Worm (Caenorhabditis elegans): ENCODE results near the gene irg-5.

The irg-5 gene

ce11 chrV:13768388-13768787 is 30.1 kb upstream of the irg-5 start, which contains the start of gene F20G2.3:
Gene F20G2.3 (minus strand): TSS chrV:13768488.
- no peak for TF ChIP-seq hmbx-1 (tag; optimal IDR thresholded peaks at IDR 0.05)
- no peak for TF ChIP-seq tra-4 (tag; optimal IDR thresholded peaks at IDR 0.05)
- no peak for TF ChIP-seq scrt-1 (GFP tag; IDR thresholded peaks at IDR 0.05)
- TF ChIP-seq B0310.2 (tag; optimal IDR thresholded peaks at IDR 0.05) = no peak
- no peak for TF ChIP-seq tbx-11 (GFP tag; IDR thresholded peaks at IDR 0.05)
- TF ChIP-seq aly-1 (tag; optimal IDR thresholded peaks at IDR 0.05) = no peak
- no peak for TF ChIP-seq sea-1 (GFP tag; conservative IDR thresholded peaks at IDR 0.05)
- no peak for TF ChIP-seq flt-1 (GFP tag; IDR thresholded peaks at IDR 0.05)
- TF ChIP-seq ama-1 (optimal IDR thresholded peaks at IDR 0.05) = no peak
- no peak for TF ChIP-seq pes-1 (GFP tag; IDR thresholded peaks at IDR 0.05)
- no peak for TF ChIP-seq tbx-37 (GFP tag; conservative IDR thresholded peaks at IDR 0.05)
- TF ChIP-seq F13C5.2 (tag; optimal IDR thresholded peaks at IDR 0.05) = no peak
- TF ChIP-seq ets-7 (tag; optimal IDR thresholded peaks at IDR 0.05) = no peak
- TF ChIP-seq hmg-4 (GFP tag; optimal IDR thresholded peaks at IDR 0.05) = no peak
- no peak for TF ChIP-seq hnd-1 (tag; optimal IDR thresholded peaks at IDR 0.05)
- no peak for TF ChIP-seq ceh-13 (GFP tag; optimal IDR thresholded peaks at IDR 0.05)
- TF ChIP-seq ceh-36 (tag; optimal IDR thresholded peaks at IDR 0.05) = no peak

ce11 chrV:13763723-13764122 is 25.4 kb upstream of the irg-5 start:
- TF ChIP-seq tbx-11 (GFP tag; IDR thresholded peaks at IDR 0.05) (no peak), ets-7 (tag; optimal IDR thresholded peaks at IDR 0.05) (no peak), ceh-13 (GFP tag; optimal IDR thresholded peaks at IDR 0.05) (no peak), tbx-37 (GFP tag; conservative IDR thresholded peaks at IDR 0.05) (no peak), scrt-1 (GFP tag; IDR thresholded peaks at IDR 0.05) (no peak)

- no peak for TF ChIP-seq tra-4 (tag; optimal IDR thresholded peaks at IDR 0.05)
- TF ChIP-seq F13C5.2 (tag; optimal IDR thresholded peaks at IDR 0.05) = no peak
- no peak for TF ChIP-seq scrt-1 (GFP tag; IDR thresholded peaks at IDR 0.05)
- TF ChIP-seq hmbx-1 (tag; optimal IDR thresholded peaks at IDR 0.05) = no peak
- TF ChIP-seq B0310.2 (tag; optimal IDR thresholded peaks at IDR 0.05) = no peak
- no peak for TF ChIP-seq ceh-13 (GFP tag; optimal IDR thresholded peaks at IDR 0.05)
- TF ChIP-seq tbx-11 (GFP tag; IDR thresholded peaks at IDR 0.05) = no peak
- no peak for TF ChIP-seq ama-1 (optimal IDR thresholded peaks at IDR 0.05)
- no peak for TF ChIP-seq ets-7 (tag; optimal IDR thresholded peaks at IDR 0.05)
- no peak for TF ChIP-seq flt-1 (GFP tag; IDR thresholded peaks at IDR 0.05)
- TF ChIP-seq pes-1 (GFP tag; IDR thresholded peaks at IDR 0.05) = no peak
- no peak for TF ChIP-seq hmg-4 (GFP tag; optimal IDR thresholded peaks at IDR 0.05)
- TF ChIP-seq tbx-37 (GFP tag; conservative IDR thresholded peaks at IDR 0.05) = no peak
- TF ChIP-seq ceh-36 (tag; optimal IDR thresholded peaks at IDR 0.05) = no peak
- no peak for TF ChIP-seq hnd-1 (tag; optimal IDR thresholded peaks at IDR 0.05)
- no peak for TF ChIP-seq aly-1 (tag; optimal IDR thresholded peaks at IDR 0.05)
Measured at ce11 chrV:13762426-13763127, 24.3 kb upstream of the irg-5 start, which contains the start of gene F20G2.6. Gene F20G2.6 (plus strand): TSS chrV:13763077.

- TF ChIP-seq hnd-1 (tag; optimal IDR thresholded peaks at IDR 0.05) (no peak), tbx-37 (GFP tag; conservative IDR thresholded peaks at IDR 0.05) (no peak), ceh-13 (GFP tag; optimal IDR thresholded peaks at IDR 0.05) (no peak), tbx-11 (GFP tag; IDR thresholded peaks at IDR 0.05) (no peak), ets-7 (tag; optimal IDR thresholded peaks at IDR 0.05) (no peak), sea-1 (GFP tag; conservative IDR thresholded peaks at IDR 0.05) (no peak)
Measured at ce11 chrV:13757349-13757748, 19.1 kb upstream of the irg-5 start.

ce11 chrV:13756359-13757091 is 18.3 kb upstream of the irg-5 start, which contains the start of gene F20G2.2:
Gene F20G2.2 (minus strand): TSS chrV:13756409.
- TF ChIP-seq ama-1 (optimal IDR thresholded peaks at IDR 0.05) = no peak

ce11 chrV:13753481-13753880 is 15.2 kb upstream of the irg-5 start, which contains the start of gene F20G2.1:
Gene F20G2.1 (minus strand): TSS chrV:13753581.
- TF ChIP-seq aly-1 (tag; optimal IDR thresholded peaks at IDR 0.05) (no peak), ama-1 (optimal IDR thresholded peaks at IDR 0.05) (no peak), B0310.2 (tag; optimal IDR thresholded peaks at IDR 0.05) (no peak), tbx-11 (GFP tag; IDR thresholded peaks at IDR 0.05) (no peak), flt-1 (GFP tag; IDR thresholded peaks at IDR 0.05) (no peak)

ce11 chrV:13751811-13752210 is 13.5 kb upstream of the irg-5 start, which contains the start of gene cld-9:
Gene cld-9 (minus strand): TSS chrV:13751891.
- TF ChIP-seq hnd-1 (tag; optimal IDR thresholded peaks at IDR 0.05) = no peak
- TF ChIP-seq ceh-36 (tag; optimal IDR thresholded peaks at IDR 0.05) = no peak
- TF ChIP-seq ama-1 (optimal IDR thresholded peaks at IDR 0.05) = no peak
- no peak for TF ChIP-seq F13C5.2 (tag; optimal IDR thresholded peaks at IDR 0.05)

ce11 chrV:13748658-13749057 is 10.4 kb upstream of the irg-5 start, which contains the start of gene F35E12.10:
Gene F35E12.10 (minus strand): TSS chrV:13748758.
- TF ChIP-seq hmbx-1 (tag; optimal IDR thresholded peaks at IDR 0.05) (no peak), ama-1 (optimal IDR thresholded peaks at IDR 0.05) (no peak), B0310.2 (tag; optimal IDR thresholded peaks at IDR 0.05) (no peak), tbx-37 (GFP tag; conservative IDR thresholded peaks at IDR 0.05) (no peak), aly-1 (tag; optimal IDR thresholded peaks at IDR 0.05) (no peak), hnd-1 (tag; optimal IDR thresholded peaks at IDR 0.05) (no peak), sea-1 (GFP tag; conservative IDR thresholded peaks at IDR 0.05) (no peak), tra-4 (tag; optimal IDR thresholded peaks at IDR 0.05) (no peak), F13C5.2 (tag; optimal IDR thresholded peaks at IDR 0.05) (no peak), flt-1 (GFP tag; IDR thresholded peaks at IDR 0.05) (no peak), hmg-4 (GFP tag; optimal IDR thresholded peaks at IDR 0.05) (no peak), ceh-36 (tag; optimal IDR thresholded peaks at IDR 0.05) (no peak), ceh-13 (GFP tag; optimal IDR thresholded peaks at IDR 0.05) (no peak), scrt-1 (GFP tag; IDR thresholded peaks at IDR 0.05) (no peak), tbx-11 (GFP tag; IDR thresholded peaks at IDR 0.05) (no peak), ets-7 (tag; optimal IDR thresholded peaks at IDR 0.05) (no peak), pes-1 (GFP tag; IDR thresholded peaks at IDR 0.05) (no peak)

Measured in whole organism, early embryonic.